Fruit fly (Drosophila melanogaster): ENCODE data around the gene CG31296.

dm6 chr3R:15553566-15553965 lies 22.3 kb upstream of the CG31296 start:
- TF ChIP-seq CG8478 (optimal IDR thresholded peaks at IDR 0.05) (no peak), CTCF (optimal IDR thresholded peaks at IDR 0.05) (no peak)
